Fruit fly (Drosophila melanogaster): ENCODE measurements around the gene Ldh.

dm6 chr3L:6304859-6305258 lies 42.4 kb upstream of the Ldh start:
- TF ChIP-seq bab1 (GFP tag; optimal IDR thresholded peaks at IDR 0.05) (no peak), kay (GFP tag; ENCODE audit: borderline replicate concordance) (no peak), CG11617 (GFP tag; optimal IDR thresholded peaks at IDR 0.05) (no peak), pad (GFP tag; optimal IDR thresholded peaks at IDR 0.05) (no peak), CG12768 (GFP tag; optimal IDR thresholded peaks at IDR 0.05) (no peak), Mnt (GFP tag; optimal IDR thresholded peaks at IDR 0.05) (no peak), Clk (GFP tag; optimal IDR thresholded peaks at IDR 0.05) (no peak), CG7101 (tag; optimal IDR thresholded peaks at IDR 0.05) (no peak), CG7045 (GFP tag; optimal IDR thresholded peaks at IDR 0.05) (no peak), tj (GFP tag; optimal IDR thresholded peaks at IDR 0.05) (no peak), ovo (GFP tag; optimal IDR thresholded peaks at IDR 0.05) (no peak), Crg-1 (GFP tag; optimal IDR thresholded peaks at IDR 0.05) (no peak), toe (GFP tag; optimal IDR thresholded peaks at IDR 0.05) (no peak)

Data from whole organism, adult.